Worm (Caenorhabditis elegans): ENCODE data around the gene gldi-3.

ce11 chrII:9237719-9238118 is 42.2 kb downstream of the gldi-3 start:
- TF ChIP-seq snpc-4 (GFP tag; optimal IDR thresholded peaks at IDR 0.05) (no peak), snpc-4 (tag; optimal IDR thresholded peaks at IDR 0.05) (no peak), F49E8.2 (tag; optimal IDR thresholded peaks at IDR 0.05; ENCODE audit: insufficient read depth) (no peak), unc-62 (GFP tag; optimal IDR thresholded peaks at IDR 0.05) (no peak), tbp1 (GFP tag; optimal IDR thresholded peaks at IDR 0.05) (no peak), nhr-27 (tag; optimal IDR thresholded peaks at IDR 0.05) (no peak), hrde-1 (tag; optimal IDR thresholded peaks at IDR 0.05; ENCODE audit: borderline replicate concordance) (no peak), mel-28 (tag; optimal IDR thresholded peaks at IDR 0.05; ENCODE audit: borderline replicate concordance) (no peak), mcd-1 (GFP tag; IDR thresholded peaks at IDR 0.05) (no peak), nhr-80 (tag; optimal IDR thresholded peaks at IDR 0.05) (no peak), bed-1 (GFP tag; IDR thresholded peaks at IDR 0.05) (no peak)
